Worm (Caenorhabditis elegans) whole organism, young adult: ENCODE results near the gene F02D8.9.

Experiments
- F22D6.2 ChIP-seq: sonication (generic microtip); optimal IDR thresholded peaks from 2 replicates; lab custom pipeline; 2016; ENCODE audit warnings: mild to moderate bottlenecking, missing genetic modification characterization, missing compliant biosample characterization
- Y79H2A.3 ChIP-seq: fragments of 200-800 bp; sonication (Bioruptor generic); conservative IDR thresholded peaks from 2 replicates; pipeline ENCODE4 v1.3.6; 2022; ENCODE audit warnings: missing genetic modification reagents, missing genetic modification characterization, missing compliant biosample characterization
- Y95B8A.8 ChIP-seq: fragments of 200-800 bp; sonication (Bioruptor generic); IDR thresholded peaks from 2 replicates; pipeline ENCODE4 v1.3.6; 2022; ENCODE audit warnings: missing genetic modification reagents, missing genetic modification characterization, missing compliant biosample characterization
- ZK185.1 ChIP-seq: sonication (generic microtip); optimal IDR thresholded peaks from 2 replicates; lab custom pipeline; 2016; ENCODE audit warnings: mild to moderate bottlenecking, missing genetic modification characterization, missing compliant biosample characterization; ENCODE audit not compliant: poor library complexity, severe bottlenecking
- aptf-3 ChIP-seq: fragments of 200-800 bp; sonication (Bioruptor generic); IDR thresholded peaks from 2 replicates; pipeline ENCODE4 v1.3.6; 2022; ENCODE audit warnings: missing genetic modification characterization, missing compliant biosample characterization
- attf-3 ChIP-seq: fragments of 200-800 bp; sonication (Bioruptor generic); conservative IDR thresholded peaks from 2 replicates; pipeline ENCODE4 v1.3.6; 2022; ENCODE audit warnings: missing genetic modification reagents, missing genetic modification characterization, missing compliant biosample characterization
- die-1 ChIP-seq: sonication (generic microtip); optimal IDR thresholded peaks from 2 replicates; lab custom pipeline; 2016; ENCODE audit warnings: missing genotype, mild to moderate bottlenecking, missing genetic modification characterization, missing compliant biosample characterization
- hlh-12 ChIP-seq: sonication (generic microtip); optimal IDR thresholded peaks from 2 replicates; lab custom pipeline; 2016; ENCODE audit warnings: missing genetic modification characterization, missing compliant biosample characterization
- lsy-27 ChIP-seq: sonication (generic microtip); optimal IDR thresholded peaks from 2 replicates; lab custom pipeline; 2017; ENCODE audit warnings: missing genetic modification characterization, mild to moderate bottlenecking, missing compliant biosample characterization, antibody characterized with exemption, missing genotype, borderline replicate concordance; ENCODE audit not compliant: insufficient read depth
- nfya-1 ChIP-seq: sonication (generic microtip); optimal IDR thresholded peaks from 2 replicates; lab custom pipeline; 2017; ENCODE audit warnings: antibody characterized with exemption, missing compliant biosample characterization, missing genetic modification characterization, borderline replicate concordance; ENCODE audit not compliant: insufficient read depth
- nhr-27 ChIP-seq: fragments of 200-800 bp; sonication (Bioruptor generic); optimal IDR thresholded peaks from 2 replicates; lab custom pipeline; 2018; ENCODE audit warnings: mild to moderate bottlenecking, missing genetic modification characterization, moderate library complexity, missing compliant biosample characterization
- snpc-4 ChIP-seq, 5 experiments: fragments of 150-350 bp in 1 of 5; sonication (generic microtip) in 4 of 5; optimal IDR thresholded peaks; 2 replicates each; lab custom pipeline; 2014 to 2018; ENCODE audit warnings: missing genetic modification characterization in 5 of 5, missing biosample characterization in 3 of 5, antibody characterized with exemption in 2 of 5, mild to moderate bottlenecking in 2 of 5, missing compliant biosample characterization in 2 of 5, missing genotype in 2 of 5, moderate library complexity in 2 of 5, missing genetic modification reagents in 1 of 5
- ztf-18 ChIP-seq: sonication (generic microtip); optimal IDR thresholded peaks from 2 replicates; lab custom pipeline; 2016; ENCODE audit warnings: missing genotype, mild to moderate bottlenecking, missing genetic modification characterization, missing compliant biosample characterization
- ztf-28 ChIP-seq: fragments of 200-800 bp; sonication (Bioruptor generic); IDR thresholded peaks from 2 replicates; pipeline ENCODE4 v1.3.6; 2022; ENCODE audit warnings: missing genetic modification reagents, missing genetic modification characterization, missing compliant biosample characterization

DNA sequence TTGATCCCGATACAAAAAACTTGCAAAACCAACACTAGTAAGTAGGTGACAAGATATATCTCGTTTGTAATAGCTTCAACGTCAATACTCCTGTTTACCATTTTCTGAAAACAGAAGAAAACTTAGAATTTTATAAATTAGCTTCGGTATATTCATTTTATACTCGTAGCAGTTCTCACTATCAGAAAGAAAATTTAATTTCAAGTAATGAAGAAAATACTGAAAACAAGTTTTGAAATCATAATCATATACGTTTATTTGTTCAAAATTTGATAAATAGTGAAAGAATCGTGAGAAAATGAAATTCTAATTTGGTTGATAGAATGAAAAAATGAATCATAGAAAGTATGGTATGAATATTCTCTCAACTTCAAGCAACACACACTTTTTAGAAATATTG is 943 bp downstream of the F02D8.9 start, which contains the start of gene C30G7.5:
- TF ChIP-seq die-1 (tag; lab: Kevin White, UChicago) (no peak), ZK185.1 (tag; lab: Kevin White, UChicago) (no peak), ztf-18 (no peak), lsy-27 (tag; lab: Kevin White, UChicago) (no peak), nfya-1 (tag; lab: Kevin White, UChicago) (no peak), nhr-27 (tag; lab: Kevin White, UChicago) (no peak), F22D6.2 (tag; lab: Kevin White, UChicago) (no peak), Y79H2A.3 (GFP tag; lab: Robert Waterston, UW) (no peak), snpc-4 (GFP tag; optimal IDR thresholded peaks at IDR 0.05; lab: Kevin White, UChicago) (no peak), snpc-4 (tag; optimal IDR thresholded peaks at IDR 0.05; lab: Kevin White, UChicago) (no peak), Y95B8A.8 (GFP tag; lab: Robert Waterston, UW) (no peak), aptf-3 (GFP tag; lab: Robert Waterston, UW) (no peak), ztf-28 (no peak), hlh-12 (no peak), attf-3 (GFP tag; lab: Robert Waterston, UW) (no peak)
